Fruit fly (Drosophila melanogaster) Kc167 (cell line): Measurements from ENCODE around the gene CG43390.
"Not testable (repeated sequence)": the region's sequence is repeated elsewhere in the genome, so short reads cannot be mapped to it uniquely, and the experiment has no call there.

ENCODE experiments used
- Myc ChIP-seq: fragments of >200 bp; optimal IDR thresholded peaks from 2 replicates; lab custom pipeline; 2017; ENCODE audit warnings: missing external identifiers
- Sin3A ChIP-seq: fragments of >200 bp; optimal IDR thresholded peaks from 2 replicates; lab custom pipeline; 2018; ENCODE audit warnings: missing external identifiers
- h ChIP-seq: fragments of >200 bp; optimal IDR thresholded peaks from 3 replicates; lab custom pipeline; 2018; ENCODE audit warnings: missing external identifiers
- insv ChIP-seq: fragments of >200 bp; optimal IDR thresholded peaks from 3 replicates; lab custom pipeline; 2018; ENCODE audit warnings: missing external identifiers
- psq ChIP-seq: fragments of >200 bp; optimal IDR thresholded peaks from 2 replicates; lab custom pipeline; 2017; ENCODE audit warnings: missing external identifiers
- ttk ChIP-seq: sonication (Bioruptor generic); optimal IDR thresholded peaks from 2 replicates; lab custom pipeline; 2017; ENCODE audit warnings: missing external identifiers

Gene CG43390

DNA sequence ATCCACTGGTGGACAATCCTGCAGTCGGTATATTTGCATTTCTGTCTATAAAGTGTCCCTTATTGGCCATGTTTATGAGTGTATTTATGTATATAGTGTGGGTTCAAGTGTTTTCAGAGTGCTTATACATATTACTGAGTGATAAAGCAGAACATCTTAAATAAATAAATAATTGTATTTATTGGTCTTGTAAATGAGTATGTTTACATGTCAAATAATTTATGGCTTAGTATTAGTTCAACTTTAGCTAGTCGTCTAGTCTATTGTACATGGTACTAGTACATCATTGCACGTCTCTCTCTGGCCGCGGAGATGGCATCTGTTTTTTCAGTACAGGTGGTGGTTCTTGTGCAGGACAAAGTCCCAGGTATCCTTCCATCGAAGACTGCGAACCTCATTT, 4.2 kb upstream of the CG43390 start, which contains the start of gene CG32086:
Gene CG32086, minus strand, starts transcription at position 101 of the 400 bp plus-strand sequence.
- TF ChIP-seq psq (lab: Kevin White, UChicago) (no peak), Myc (lab: Kevin White, UChicago) (no peak), ttk (lab: Kevin White, UChicago) (no peak), h (lab: Kevin White, UChicago) (no peak), insv (lab: Kevin White, UChicago) (no peak), Sin3A (lab: Kevin White, UChicago) (no peak)

DNA sequence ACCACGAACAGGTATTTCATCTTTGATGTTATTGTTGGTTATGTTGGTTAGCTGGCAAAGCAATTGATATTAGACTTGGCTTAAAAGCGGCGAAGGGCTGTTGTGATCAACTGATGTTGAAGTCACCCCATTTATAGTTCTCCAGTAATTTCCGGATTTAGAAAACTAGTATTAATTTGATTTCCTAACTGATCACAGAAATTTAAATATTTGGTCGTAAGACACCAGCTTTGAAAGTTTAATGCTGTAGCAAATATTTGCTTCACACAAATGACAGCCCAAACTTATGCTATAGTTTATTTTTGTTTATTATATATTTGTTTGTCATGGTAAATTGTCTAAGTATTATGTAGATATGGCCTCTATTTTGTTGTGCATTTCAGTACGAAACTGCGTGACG, 2.3 kb upstream of the CG43390 start, which contains the start of gene CG33269:
Gene CG33269, minus strand, starts transcription at position 101 of the 400 bp plus-strand sequence.
- TF ChIP-seq Myc (lab: Kevin White, UChicago), result no peak
- no peak for TF ChIP-seq insv (lab: Kevin White, UChicago)
- TF ChIP-seq ttk (lab: Kevin White, UChicago), result no peak
- no peak for TF ChIP-seq h (lab: Kevin White, UChicago)
- TF ChIP-seq psq (lab: Kevin White, UChicago), result no peak
- no peak for TF ChIP-seq Sin3A (lab: Kevin White, UChicago)

DNA sequence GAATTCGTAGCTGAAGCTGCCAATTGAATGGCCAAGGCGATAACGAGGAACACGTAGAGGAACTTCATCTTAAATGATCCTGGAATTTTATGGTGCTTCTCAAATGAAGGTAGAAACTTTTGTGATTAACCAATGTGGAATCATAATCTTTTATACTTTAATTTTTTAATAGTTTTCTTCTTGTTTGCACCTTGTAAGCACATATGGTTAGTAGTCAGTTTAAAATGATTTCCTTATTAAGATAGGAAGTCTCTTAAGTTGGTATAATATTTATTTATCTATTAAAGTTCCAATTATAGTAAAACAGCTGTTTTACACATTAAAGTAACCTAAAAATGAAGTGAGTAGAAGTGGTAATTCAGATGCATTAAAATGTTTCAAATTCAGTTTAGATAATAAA, 1.2 kb upstream of the CG43390 start, which contains the start of gene CG43391:
Gene CG43391, minus strand, starts transcription at position 101 of the 400 bp plus-strand sequence.
- TF ChIP-seq Myc (lab: Kevin White, UChicago) (no peak), h (lab: Kevin White, UChicago) (no peak), ttk (lab: Kevin White, UChicago) (no peak), insv (lab: Kevin White, UChicago) (no peak), Sin3A (lab: Kevin White, UChicago) (no peak), psq (lab: Kevin White, UChicago) (no peak)

DNA sequence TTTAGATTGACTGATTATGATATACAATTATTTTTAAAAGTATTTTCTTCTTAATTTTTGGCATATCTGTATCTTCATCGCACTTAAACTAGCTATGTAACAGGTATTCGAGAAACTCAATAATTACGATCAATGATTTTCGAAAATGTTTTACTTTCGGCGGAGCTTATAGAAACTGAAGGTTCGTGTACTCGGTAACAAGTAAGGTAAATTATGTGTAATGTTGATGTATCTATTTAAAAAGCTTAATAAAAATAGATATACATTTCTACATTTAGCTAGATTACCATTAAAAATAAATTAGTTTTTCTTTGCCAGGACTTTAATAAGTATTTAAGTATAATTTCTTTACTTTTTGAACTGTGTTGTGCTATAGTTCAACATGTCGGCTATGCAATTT, 903 bp downstream of the CG43390 start:
- TF ChIP-seq psq (lab: Kevin White, UChicago), result no peak

DNA sequence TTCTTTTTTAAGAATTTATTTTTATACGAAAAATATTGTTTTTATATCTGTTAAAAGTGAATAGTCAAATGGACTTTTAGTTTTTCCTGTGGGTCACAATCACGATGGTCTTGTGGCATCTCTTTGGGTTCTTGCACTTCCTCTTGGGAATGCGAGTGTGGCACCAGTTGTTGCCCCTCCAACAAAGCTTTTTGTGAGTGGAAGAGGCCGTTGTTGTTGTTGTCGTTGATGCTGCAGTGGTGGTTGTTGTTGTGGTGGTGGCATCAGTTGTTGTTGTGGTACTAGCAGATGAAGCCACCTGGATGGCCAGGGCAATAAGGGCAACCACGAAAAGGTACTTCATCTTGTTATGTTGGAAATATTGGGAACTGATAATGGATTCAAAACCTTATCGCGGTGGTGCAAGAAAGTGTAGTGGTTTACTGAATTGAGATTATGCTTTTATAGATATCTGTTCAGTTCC, 1.5 kb downstream of the CG43390 start, which contains the start of gene CG33270:
Gene CG33270, minus strand, starts transcription at position 413 of the 463 bp plus-strand sequence.
- TF ChIP-seq h (lab: Kevin White, UChicago), result no peak
- TF ChIP-seq psq (lab: Kevin White, UChicago), result no peak
- no peak for TF ChIP-seq Myc (lab: Kevin White, UChicago)
- TF ChIP-seq Sin3A (lab: Kevin White, UChicago), result no peak
- TF ChIP-seq insv (lab: Kevin White, UChicago), result no peak

DNA sequence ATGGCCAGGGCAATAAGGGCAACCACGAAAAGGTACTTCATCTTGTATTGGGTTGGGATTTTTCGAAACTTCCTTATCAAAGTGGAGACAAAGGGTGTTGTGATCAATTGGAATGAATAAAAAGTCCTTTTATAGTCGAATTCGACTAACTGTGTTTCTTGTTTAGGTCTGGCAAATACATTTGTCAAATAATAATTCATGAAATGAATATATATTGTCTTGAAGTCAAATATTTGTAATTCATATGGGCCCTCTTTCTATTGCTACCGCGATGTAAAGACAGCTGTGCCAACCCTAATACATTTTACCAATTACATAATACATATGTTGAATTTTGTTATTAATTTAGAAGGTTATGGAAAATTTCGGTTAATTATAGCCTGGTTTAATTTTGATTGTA, 2.4 kb downstream of the CG43390 start, which contains the start of gene CG33271:
Gene CG33271, minus strand, starts transcription at position 101 of the 400 bp plus-strand sequence.
- TF ChIP-seq Sin3A (lab: Kevin White, UChicago) (no peak), insv (lab: Kevin White, UChicago) (no peak), h (lab: Kevin White, UChicago) (no peak), ttk (lab: Kevin White, UChicago) (no peak)

DNA sequence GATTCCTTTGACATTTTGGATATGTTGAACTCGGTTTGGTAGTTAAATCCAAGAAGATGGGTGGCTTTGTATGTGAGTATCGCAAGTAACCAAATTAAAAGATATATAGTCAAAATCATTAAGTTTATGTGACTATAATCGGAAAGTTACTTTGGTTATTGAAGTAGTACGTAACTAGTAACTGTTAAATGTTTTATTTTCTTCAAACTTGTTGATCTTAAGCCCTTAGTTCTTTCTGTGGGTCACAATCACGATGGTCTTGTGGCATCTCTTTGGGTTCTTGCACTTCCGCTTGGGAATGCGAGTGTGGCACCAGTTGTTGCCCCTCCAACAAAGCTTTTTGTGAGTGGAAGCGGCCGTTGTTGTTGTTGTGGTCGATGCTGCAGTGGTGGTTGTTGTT, 2.8 kb downstream of the CG43390 start, which contains the start of gene CG33489:
Gene CG33489, minus strand, starts transcription at position 101 of the 400 bp plus-strand sequence.
- not testable (repeated sequence) for TF ChIP-seq psq, Myc, insv (lab: Kevin White, UChicago)

DNA sequence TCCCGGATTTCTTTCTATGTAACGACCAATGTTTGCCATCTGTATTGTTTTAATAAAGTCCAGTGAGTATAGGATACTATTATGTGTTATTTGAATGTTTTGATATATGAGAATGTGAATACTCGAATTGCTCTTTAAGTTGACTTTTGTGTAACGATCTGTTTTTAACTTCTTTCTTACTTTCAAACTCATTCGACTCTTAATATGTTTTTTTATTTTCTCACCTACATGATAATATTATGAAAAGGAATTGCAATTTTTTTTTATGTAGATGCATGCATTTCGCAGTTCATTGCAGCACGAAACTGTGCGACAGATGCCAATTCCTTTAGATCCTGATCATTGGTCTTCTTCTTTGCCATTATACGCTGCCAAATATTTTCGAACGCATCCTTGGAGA, 5.2 kb downstream of the CG43390 start, which contains the start of gene CG33490:
Gene CG33490, minus strand, starts transcription at position 101 of the 400 bp plus-strand sequence.
- no peak for TF ChIP-seq Myc (lab: Kevin White, UChicago)
- no peak for TF ChIP-seq Sin3A (lab: Kevin White, UChicago)
- TF ChIP-seq h (lab: Kevin White, UChicago), result no peak
- TF ChIP-seq ttk (lab: Kevin White, UChicago), result no peak
- no peak for TF ChIP-seq psq (lab: Kevin White, UChicago)
- no peak for TF ChIP-seq insv (lab: Kevin White, UChicago)

DNA sequence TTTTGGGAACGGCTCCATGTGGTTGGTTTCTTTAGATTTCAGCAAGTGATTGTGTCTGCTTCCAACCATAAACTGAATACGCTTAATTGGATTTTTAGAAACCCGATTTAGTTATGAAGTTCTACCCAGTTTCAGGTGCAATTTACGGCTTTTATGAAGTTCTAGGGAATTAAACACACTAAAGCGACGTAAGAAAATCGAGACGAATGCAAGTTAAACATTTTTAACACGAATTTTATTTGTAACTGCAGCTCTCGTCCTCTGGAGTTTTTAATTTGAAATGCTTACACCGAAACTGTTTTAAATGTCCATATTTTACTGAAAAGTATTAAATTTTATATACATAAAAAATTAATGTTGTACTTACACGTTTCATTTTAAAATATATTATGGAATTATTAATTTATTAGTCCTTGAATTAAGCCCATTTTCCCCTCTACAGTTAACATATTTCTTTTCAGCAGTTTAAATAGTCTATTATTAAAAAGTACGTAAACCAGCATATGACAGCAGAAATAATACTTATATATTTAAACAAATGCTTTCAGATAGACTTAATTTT, 15.7 kb downstream of the CG43390 start, which contains the start of the genes CG46412 and CG33267:
Gene CG46412, minus strand, starts transcription at position 101 of the 562 bp plus-strand sequence.
Gene CG33267, plus strand, starts transcription at position 512 of the 562 bp plus-strand sequence.
- no peak for TF ChIP-seq ttk (lab: Kevin White, UChicago)
- no peak for TF ChIP-seq insv (lab: Kevin White, UChicago)
- no peak for TF ChIP-seq psq (lab: Kevin White, UChicago)
- TF ChIP-seq Sin3A (lab: Kevin White, UChicago), result no peak
- TF ChIP-seq h (lab: Kevin White, UChicago), result no peak
- no peak for TF ChIP-seq Myc (lab: Kevin White, UChicago)

DNA sequence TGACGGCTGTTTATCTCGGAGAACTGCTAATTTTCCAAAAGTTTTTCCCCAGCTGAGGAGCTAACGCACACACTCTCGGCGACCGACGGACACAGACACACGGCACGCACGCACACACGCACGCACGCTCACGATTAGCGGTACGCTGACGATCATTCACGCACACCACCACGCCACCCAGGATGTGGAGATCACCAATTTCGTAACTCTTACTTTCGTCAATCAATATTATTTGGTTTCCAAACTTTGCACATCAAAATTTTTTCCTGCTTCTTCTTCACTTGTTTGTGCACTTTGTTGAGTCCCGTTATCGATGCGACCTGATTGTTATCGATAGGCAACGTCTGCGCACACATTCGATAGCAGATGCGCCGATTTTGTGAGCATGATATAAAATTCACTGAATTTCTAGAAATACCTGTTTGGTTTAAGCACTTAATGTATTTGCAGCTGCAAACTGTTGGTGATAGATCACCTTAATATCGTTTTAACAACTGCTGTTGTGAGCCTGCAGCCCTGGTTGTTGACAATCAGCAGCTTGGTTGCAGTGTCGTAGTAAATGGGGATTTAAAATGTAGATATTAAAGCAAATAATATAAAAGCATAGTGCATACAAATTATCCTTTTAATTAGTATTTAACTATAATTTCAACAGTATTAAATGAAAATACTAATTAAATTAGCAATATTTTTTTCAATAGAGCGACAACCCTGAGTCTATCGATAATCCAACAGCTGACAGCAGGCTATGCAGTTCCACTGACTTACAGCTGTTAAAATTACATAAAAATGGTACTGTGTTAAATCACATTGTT, 17.6 kb downstream of the CG43390 start, which contains the start of the genes CG7394 and Mob2:
Gene CG7394, plus strand, starts transcription at position 51 of the 815 bp plus-strand sequence.
Gene Mob2, minus strand, starts transcription at position 288 of the 815 bp plus-strand sequence.
- TF ChIP-seq Myc (lab: Kevin White, UChicago), result no peak
- TF ChIP-seq psq (lab: Kevin White, UChicago), result no peak
- TF ChIP-seq h (lab: Kevin White, UChicago), result no peak
- TF ChIP-seq insv (lab: Kevin White, UChicago), result no peak
- no peak for TF ChIP-seq Sin3A (lab: Kevin White, UChicago)
- TF ChIP-seq ttk (lab: Kevin White, UChicago), result no peak

DNA sequence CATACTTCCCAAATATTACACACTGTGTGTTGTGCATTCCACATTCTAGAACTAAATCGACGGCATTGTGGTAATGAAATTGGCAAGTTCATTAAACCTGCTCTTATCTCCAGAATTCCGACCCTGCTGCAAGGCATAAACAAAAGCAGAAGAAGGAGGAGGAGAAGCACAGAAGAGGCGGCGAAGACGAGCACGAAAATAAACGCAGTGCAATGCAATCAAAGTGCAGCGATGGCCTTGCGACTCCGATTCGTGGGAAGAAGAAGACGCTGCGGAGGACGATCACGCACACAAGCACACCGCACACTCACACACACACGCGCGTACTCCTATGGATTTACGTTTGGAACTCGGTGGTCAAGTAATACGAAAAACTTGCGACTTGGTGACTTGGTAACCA, 18.9 kb downstream of the CG43390 start:
- no peak for TF ChIP-seq Myc (lab: Kevin White, UChicago)
- TF ChIP-seq ttk (lab: Kevin White, UChicago), result no peak
- no peak for TF ChIP-seq psq (lab: Kevin White, UChicago)
- no peak for TF ChIP-seq insv (lab: Kevin White, UChicago)
- no peak for TF ChIP-seq Sin3A (lab: Kevin White, UChicago)
- TF ChIP-seq h (lab: Kevin White, UChicago), result no peak
